Fruit fly (Drosophila melanogaster): Measurements from ENCODE around the gene Vps33B.

The Vps33B gene

dm6 chr3R:25489685-25490084 lies 16.4 kb downstream of the Vps33B start (continued):
- TF ChIP-seq cwo (GFP tag; optimal IDR thresholded peaks at IDR 0.05) = no peak
- no peak for TF ChIP-seq CG7839 (tag; optimal IDR thresholded peaks at IDR 0.05)
- no peak for TF ChIP-seq ara (GFP tag; IDR thresholded peaks at IDR 0.05)
- no peak for TF ChIP-seq MESR4 (GFP tag; optimal IDR thresholded peaks at IDR 0.05)
- no peak for TF ChIP-seq zfh1 (GFP tag; IDR thresholded peaks at IDR 0.05)
- no peak for TF ChIP-seq Nf-YA (GFP tag; IDR thresholded peaks at IDR 0.05)
- TF ChIP-seq klu (GFP tag; IDR thresholded peaks at IDR 0.05) = no peak
- no peak for TF ChIP-seq CG18764 (GFP tag; optimal IDR thresholded peaks at IDR 0.05)
- no peak for TF ChIP-seq Xrp1 (GFP tag; IDR thresholded peaks at IDR 0.05)
- TF ChIP-seq Oaz (GFP tag; IDR thresholded peaks at IDR 0.05) = no peak
- TF ChIP-seq Abd-B (GFP tag; optimal IDR thresholded peaks at IDR 0.05) = peak; percentile 26
- TF ChIP-seq Dip3 (GFP tag; optimal IDR thresholded peaks at IDR 0.05) = no peak
- no peak for TF ChIP-seq vvl (GFP tag; IDR thresholded peaks at IDR 0.05)
- no peak for TF ChIP-seq CG43689 (GFP tag; IDR thresholded peaks at IDR 0.05)
- no peak for TF ChIP-seq CG2120 (GFP tag; optimal IDR thresholded peaks at IDR 0.05)
- TF ChIP-seq Eip74EF (GFP tag; optimal IDR thresholded peaks at IDR 0.05) = no peak
- TF ChIP-seq so (GFP tag; IDR thresholded peaks at IDR 0.05) = no peak
- TF ChIP-seq Nf-YB (GFP tag; optimal IDR thresholded peaks at IDR 0.05) = no peak
- no peak for TF ChIP-seq chif (GFP tag; optimal IDR thresholded peaks at IDR 0.05)
- TF ChIP-seq CG14710 (tag; optimal IDR thresholded peaks at IDR 0.05) = no peak
- TF ChIP-seq CG8388 (GFP tag; optimal IDR thresholded peaks at IDR 0.05) = no peak
- TF ChIP-seq Atf6 (GFP tag; IDR thresholded peaks at IDR 0.05) = no peak
- TF ChIP-seq CG6854 (GFP tag; optimal IDR thresholded peaks at IDR 0.05) = no peak
- no peak for TF ChIP-seq CG9437 (GFP tag; optimal IDR thresholded peaks at IDR 0.05)
- no peak for TF ChIP-seq Poxn (GFP tag; IDR thresholded peaks at IDR 0.05)
- TF ChIP-seq pita (GFP tag; optimal IDR thresholded peaks at IDR 0.05) = no peak
- TF ChIP-seq Sry-β (GFP tag; optimal IDR thresholded peaks at IDR 0.05) = peak; percentile 77
- TF ChIP-seq lmd (GFP tag; IDR thresholded peaks at IDR 0.05) = no peak
- TF ChIP-seq br (optimal IDR thresholded peaks at IDR 0.05) = no peak
- TF ChIP-seq vfl (GFP tag; optimal IDR thresholded peaks at IDR 0.05) = no peak
- no peak for TF ChIP-seq CG4617 (GFP tag; optimal IDR thresholded peaks at IDR 0.05; ENCODE audit: borderline replicate concordance)
- TF ChIP-seq Doc2 (GFP tag; IDR thresholded peaks at IDR 0.05) = no peak
- peak; percentile 78 for TF ChIP-seq zen2 (GFP tag; IDR thresholded peaks at IDR 0.05; ENCODE audit: partially characterized antibody)
- TF ChIP-seq CG5953 (GFP tag; IDR thresholded peaks at IDR 0.05) = no peak
- no peak for TF ChIP-seq CG7357 (GFP tag; IDR thresholded peaks at IDR 0.05)
- no peak for TF ChIP-seq bcd (GFP tag; optimal IDR thresholded peaks at IDR 0.05)
- no peak for TF ChIP-seq CG3847 (GFP tag; IDR thresholded peaks at IDR 0.05)
- TF ChIP-seq CG16813 (GFP tag; IDR thresholded peaks at IDR 0.05; ENCODE audit: partially characterized antibody) = peak; percentile 59; the same call in 2 of the 3 replicates
- TF ChIP-seq Elba2 (GFP tag; optimal IDR thresholded peaks at IDR 0.05) = no peak
- peak; percentile 55; the same call in 2 of the 3 replicates for TF ChIP-seq CG7963 (GFP tag; IDR thresholded peaks at IDR 0.05; ENCODE audit: partially characterized antibody)
- TF ChIP-seq Lpt (GFP tag; optimal IDR thresholded peaks at IDR 0.05) = no peak
- no peak for TF ChIP-seq eve (GFP tag; optimal IDR thresholded peaks at IDR 0.05)
- TF ChIP-seq CG1792 (GFP tag; optimal IDR thresholded peaks at IDR 0.05) = no peak
- TF ChIP-seq bowl (GFP tag; IDR thresholded peaks at IDR 0.05) = no peak
- TF ChIP-seq Hr39 (optimal IDR thresholded peaks at IDR 0.05) = no peak
- TF ChIP-seq Ets65A (GFP tag) = peak; percentile 38
- TF ChIP-seq YL-1 (GFP tag; optimal IDR thresholded peaks at IDR 0.05) = no peak
- peak; percentile 8 for TF ChIP-seq sqz (GFP tag; optimal IDR thresholded peaks at IDR 0.05)
- no peak for TF ChIP-seq CG7987 (GFP tag; optimal IDR thresholded peaks at IDR 0.05)
- TF ChIP-seq CG9215 (GFP tag; IDR thresholded peaks at IDR 0.05) = no peak
- TF ChIP-seq Oli (tag; optimal IDR thresholded peaks at IDR 0.05) = no peak
- no peak for TF ChIP-seq CG3407 (GFP tag; optimal IDR thresholded peaks at IDR 0.05)
- TF ChIP-seq B-H1 (GFP tag; IDR thresholded peaks at IDR 0.05) = no peak
